Fruit fly (Drosophila melanogaster): ENCODE measurements around the gene cal1.

DNA sequence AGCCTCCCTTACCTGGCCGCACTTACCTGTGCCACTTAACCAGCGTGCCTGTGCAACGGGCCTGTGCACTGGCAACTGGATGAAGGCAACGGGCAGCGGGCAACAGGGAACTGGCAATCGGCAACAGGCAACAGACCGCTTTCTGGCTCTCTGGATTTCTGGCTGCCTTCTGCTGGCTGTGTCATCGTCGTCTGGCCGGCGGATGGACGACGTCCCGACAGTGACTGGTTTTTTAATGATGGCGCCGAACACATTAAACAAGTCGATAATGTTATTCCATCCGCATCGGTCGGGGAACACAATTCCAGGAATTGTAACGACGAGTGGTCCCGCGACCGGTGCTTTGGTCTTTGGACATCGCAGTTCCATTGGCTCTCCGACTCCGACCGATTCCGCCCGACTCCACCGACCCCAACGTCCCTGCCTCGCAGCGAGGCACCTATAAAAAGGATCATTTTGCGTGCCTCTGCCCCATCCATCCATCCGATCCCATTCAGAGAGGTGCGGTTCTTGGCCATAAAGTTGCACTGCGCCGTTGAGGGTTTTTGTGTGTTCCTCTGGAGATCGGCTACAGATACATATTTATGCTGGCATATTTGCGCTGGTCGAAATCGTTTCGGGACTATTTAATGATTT is 26.2 kb upstream of the cal1 start:
- TF ChIP-seq Mnt (GFP tag; optimal IDR thresholded peaks at IDR 0.05) (no peak), CG5204 (GFP tag; optimal IDR thresholded peaks at IDR 0.05) (no peak), Clk (GFP tag; optimal IDR thresholded peaks at IDR 0.05) (no peak), pad (GFP tag; optimal IDR thresholded peaks at IDR 0.05) (no peak), tj (GFP tag; optimal IDR thresholded peaks at IDR 0.05) (no peak), CG33017 (tag; optimal IDR thresholded peaks at IDR 0.05) (no peak), toe (GFP tag; optimal IDR thresholded peaks at IDR 0.05) (no peak), CG7045 (GFP tag; optimal IDR thresholded peaks at IDR 0.05) (no peak), Crg-1 (GFP tag; optimal IDR thresholded peaks at IDR 0.05) (no peak)

Measured in whole organism, adult.